Fruit fly (Drosophila melanogaster) whole organism, embryonic: ENCODE data around the gene CG9338.
A peak's percentile ranks its signal among the peaks of the same experiment; 100 is the strongest.

Experiments
- Adf1 ChIP-seq: fragments of 200-800 bp; sonication (Bioruptor generic); IDR thresholded peaks from 2 replicates; pipeline ENCODE4 v1.3.6; 2022; ENCODE audit warnings: missing biosample characterization, missing genetic modification characterization
- Antp ChIP-seq: fragments of 200-800 bp; sonication (Bioruptor generic); optimal IDR thresholded peaks from 3 replicates; lab custom pipeline; 2016; ENCODE audit warnings: missing biosample characterization, missing genetic modification characterization
- Awh ChIP-seq: fragments of 200-800 bp; sonication (Bioruptor generic); IDR thresholded peaks from 2 replicates; pipeline ENCODE4, ENCODE4 v1.3.6; 2022; ENCODE audit warnings: missing biosample characterization, missing genetic modification characterization
- CG10321 ChIP-seq: fragments of 200-800 bp; sonication (Bioruptor generic); IDR thresholded peaks from 2 replicates; pipeline ENCODE4 v1.3.6; 2022; ENCODE audit warnings: missing biosample characterization, missing genetic modification characterization
- CG11696 ChIP-seq: fragments of 200-800 bp; sonication (Bioruptor generic); IDR thresholded peaks from 2 replicates; pipeline ENCODE4 v1.3.6; 2022; ENCODE audit warnings: missing biosample characterization, missing genetic modification characterization
- CG12299 ChIP-seq: fragments of 200-800 bp; sonication (Bioruptor generic); optimal IDR thresholded peaks from 2 replicates; lab custom pipeline; 2018; ENCODE audit warnings: missing biosample characterization, mild to moderate bottlenecking, missing genetic modification characterization
- CG12391 ChIP-seq: fragments of 200-800 bp; sonication (Bioruptor generic); optimal IDR thresholded peaks from 3 replicates; lab custom pipeline; 2018; ENCODE audit warnings: missing biosample characterization, mild to moderate bottlenecking, missing genetic modification characterization, moderate library complexity
- CG12744 ChIP-seq: fragments of 200-800 bp; sonication (Bioruptor generic); optimal IDR thresholded peaks from 2 replicates; lab custom pipeline; 2016; ENCODE audit warnings: missing biosample characterization, missing genetic modification characterization
- CG14050 ChIP-seq: fragments of 200-800 bp; sonication (Bioruptor generic); IDR thresholded peaks from 3 replicates; pipeline ENCODE4 v1.3.6; 2022; ENCODE audit warnings: missing biosample characterization, missing genetic modification characterization
- CG15073 ChIP-seq: fragments of 200-800 bp; sonication (Bioruptor generic); optimal IDR thresholded peaks from 2 replicates; lab custom pipeline; 2016; ENCODE audit warnings: missing biosample characterization, missing genetic modification characterization
- CG17186 ChIP-seq: fragments of 200-800 bp; sonication (Bioruptor generic); optimal IDR thresholded peaks from 3 replicates; lab custom pipeline; 2017; ENCODE audit warnings: missing biosample characterization, missing genetic modification reagents, missing genetic modification characterization
- CG17612 ChIP-seq: fragments of 200-800 bp; sonication (Bioruptor generic); IDR thresholded peaks from 2 replicates; pipeline ENCODE4 v1.3.6; 2022; ENCODE audit warnings: missing biosample characterization, missing genetic modification characterization
- CG18476 ChIP-seq: fragments of 200-800 bp; sonication (Bioruptor generic); optimal IDR thresholded peaks from 2 replicates; lab custom pipeline; 2016; ENCODE audit warnings: missing biosample characterization, mild to moderate bottlenecking, missing genetic modification characterization
- CG2116 ChIP-seq: fragments of 200-800 bp; sonication (Bioruptor generic); optimal IDR thresholded peaks from 3 replicates; lab custom pipeline; 2018; ENCODE audit warnings: missing biosample characterization, mild to moderate bottlenecking, missing genetic modification characterization
- CG2129 ChIP-seq: fragments of 200-800 bp; sonication (Bioruptor generic); IDR thresholded peaks from 2 replicates; pipeline ENCODE4 v1.3.6; 2022; ENCODE audit warnings: missing biosample characterization, missing genetic modification characterization; ENCODE audit not compliant: partially characterized antibody
- CG2199 ChIP-seq: fragments of 200-800 bp; sonication (Bioruptor generic); IDR thresholded peaks from 3 replicates; pipeline ENCODE4 v1.3.6; 2022; ENCODE audit warnings: missing biosample characterization, missing genetic modification characterization
- CG4730 ChIP-seq: fragments of 200-800 bp; sonication (Bioruptor generic); IDR thresholded peaks from 2 replicates; pipeline ENCODE4 v1.3.6; 2022; ENCODE audit warnings: missing biosample characterization, missing genetic modification characterization
- CG8089 ChIP-seq: fragments of 200-800 bp; sonication (Bioruptor generic); optimal IDR thresholded peaks from 3 replicates; lab custom pipeline; 2016; ENCODE audit warnings: missing biosample characterization, missing genetic modification characterization
- Dip2 ChIP-seq: fragments of 200-800 bp; sonication (Bioruptor generic); IDR thresholded peaks from 2 replicates; pipeline ENCODE4 v1.3.6; 2022; ENCODE audit warnings: missing biosample characterization, missing genetic modification characterization
- Dip3 ChIP-seq: fragments of 200-800 bp; sonication (Bioruptor generic); optimal IDR thresholded peaks from 3 replicates; lab custom pipeline; 2016; ENCODE audit warnings: missing biosample characterization, missing genetic modification characterization
- Doc2 ChIP-seq: fragments of 200-800 bp; sonication (Bioruptor generic); IDR thresholded peaks from 2 replicates; pipeline ENCODE4 v1.3.6; 2022; ENCODE audit warnings: missing biosample characterization, missing genetic modification characterization
- E2f2 ChIP-seq: fragments of 200-800 bp; sonication (Bioruptor generic); IDR thresholded peaks from 2 replicates; pipeline ENCODE4 v1.3.6; 2022; ENCODE audit warnings: missing biosample characterization, missing genetic modification characterization
- Ets97D ChIP-seq: fragments of 200-800 bp; sonication (Bioruptor generic); optimal IDR thresholded peaks from 3 replicates; lab custom pipeline; 2016; ENCODE audit warnings: missing biosample characterization, missing genetic modification characterization
- HLH4C ChIP-seq: fragments of 200-800 bp; sonication (Bioruptor generic); IDR thresholded peaks from 3 replicates; pipeline ENCODE4 v1.3.6; 2022; ENCODE audit warnings: missing biosample characterization, missing genetic modification characterization; ENCODE audit not compliant: partially characterized antibody
- HmgD ChIP-seq: fragments of 200-800 bp; sonication (Bioruptor generic); optimal IDR thresholded peaks from 3 replicates; lab custom pipeline; 2016; ENCODE audit warnings: missing biosample characterization, missing genetic modification characterization
- Hmr ChIP-seq: fragments of 200-800 bp; sonication (Bioruptor generic); optimal IDR thresholded peaks from 3 replicates; lab custom pipeline; 2017; ENCODE audit warnings: mild to moderate bottlenecking, missing biosample characterization, missing genetic modification reagents, missing genetic modification characterization
- NFAT ChIP-seq: fragments of 200-800 bp; sonication (Bioruptor generic); IDR thresholded peaks from 2 replicates; pipeline ENCODE4 v1.3.6; 2022; ENCODE audit warnings: missing biosample characterization, missing genetic modification characterization
- NfI ChIP-seq: fragments of 200-800 bp; sonication (Bioruptor generic); optimal IDR thresholded peaks from 3 replicates; lab custom pipeline; 2018; ENCODE audit warnings: missing biosample characterization, mild to moderate bottlenecking, missing genetic modification characterization, moderate library complexity
- Ptx1 ChIP-seq: fragments of 200-800 bp; sonication (Bioruptor generic); IDR thresholded peaks from 2 replicates; pipeline ENCODE4 v1.3.6; 2022; ENCODE audit warnings: missing biosample characterization, missing genetic modification characterization
- Rfx ChIP-seq: fragments of 200-800 bp; sonication (Bioruptor generic); IDR thresholded peaks from 2 replicates; pipeline ENCODE4 v1.3.6; 2022; ENCODE audit warnings: missing biosample characterization, missing genetic modification characterization
- Sin3A ChIP-seq: fragments of >200 bp; optimal IDR thresholded peaks from 2 replicates; lab custom pipeline; 2018
- Ssrp ChIP-seq: fragments of 200-800 bp; sonication (Bioruptor generic); optimal IDR thresholded peaks from 2 replicates; lab custom pipeline; 2018; ENCODE audit warnings: missing biosample characterization, mild to moderate bottlenecking, missing genetic modification characterization, moderate library complexity
- TFAM ChIP-seq: fragments of 200-800 bp; sonication (Bioruptor generic); optimal IDR thresholded peaks from 2 replicates; lab custom pipeline; 2017; ENCODE audit warnings: missing biosample characterization, missing genetic modification characterization, inconsistent platforms
- ase ChIP-seq: fragments of 200-800 bp; sonication (Bioruptor generic); IDR thresholded peaks from 3 replicates; pipeline ENCODE4 v1.3.6; 2022; ENCODE audit warnings: missing biosample characterization, missing genetic modification characterization
- bcd ChIP-seq: fragments of 200-800 bp; sonication (Bioruptor generic); optimal IDR thresholded peaks from 2 replicates; lab custom pipeline; 2017; ENCODE audit warnings: missing biosample characterization, mild to moderate bottlenecking, missing genetic modification characterization
- caup ChIP-seq: fragments of 200-800 bp; sonication (Bioruptor generic); optimal IDR thresholded peaks from 3 replicates; lab custom pipeline; 2017; ENCODE audit warnings: missing biosample characterization, mild to moderate bottlenecking, missing genetic modification characterization, moderate library complexity; ENCODE audit not compliant: severe bottlenecking
- chif ChIP-seq, 2 experiments: fragments of 200-800 bp; sonication (Bioruptor generic); optimal IDR thresholded peaks; 3 replicates each; lab custom pipeline; 2016; ENCODE audit warnings: missing biosample characterization in 2 of 2, missing genetic modification characterization in 2 of 2
- crol ChIP-seq: fragments of 200-800 bp; sonication (Bioruptor generic); IDR thresholded peaks from 2 replicates; pipeline ENCODE4 v1.3.6; 2022; ENCODE audit warnings: missing biosample characterization, missing genetic modification characterization
- dm ChIP-seq: fragments of 200-800 bp; sonication (Bioruptor generic); optimal IDR thresholded peaks from 3 replicates; lab custom pipeline; 2016; ENCODE audit warnings: missing biosample characterization, missing genetic modification characterization
- fd102C ChIP-seq: fragments of 200-800 bp; sonication (Bioruptor generic); optimal IDR thresholded peaks from 2 replicates; lab custom pipeline; 2018; ENCODE audit warnings: missing biosample characterization, mild to moderate bottlenecking, missing genetic modification characterization, moderate library complexity
- gem ChIP-seq: fragments of 200-800 bp; sonication (Bioruptor generic); optimal IDR thresholded peaks from 2 replicates; lab custom pipeline; 2019; ENCODE audit warnings: missing biosample characterization, mild to moderate bottlenecking, missing genetic modification characterization, moderate library complexity
- grau ChIP-seq: fragments of 200-800 bp; optimal IDR thresholded peaks from 3 replicates; lab custom pipeline; 2019; ENCODE audit warnings: missing biosample characterization, mild to moderate bottlenecking, missing genetic modification characterization, moderate library complexity
- knrl ChIP-seq: fragments of 200-800 bp; sonication (Bioruptor generic); IDR thresholded peaks from 3 replicates; pipeline ENCODE4 v1.3.6; 2022; ENCODE audit warnings: missing biosample characterization, missing genetic modification characterization; ENCODE audit not compliant: partially characterized antibody
- org-1 ChIP-seq: fragments of 200-800 bp; sonication (Bioruptor generic); optimal IDR thresholded peaks from 2 replicates; lab custom pipeline; 2017; ENCODE audit warnings: missing biosample characterization, missing genetic modification characterization
- pfk ChIP-seq: fragments of 200-800 bp; sonication (Bioruptor generic); optimal IDR thresholded peaks from 2 replicates; lab custom pipeline; 2018; ENCODE audit warnings: missing biosample characterization, mild to moderate bottlenecking, missing genetic modification characterization, moderate library complexity
- seq ChIP-seq: fragments of 200-800 bp; sonication (Bioruptor generic); IDR thresholded peaks from 2 replicates; pipeline ENCODE4 v1.3.6; 2022; ENCODE audit warnings: missing biosample characterization, missing genetic modification characterization
- unc-4 ChIP-seq: fragments of 200-800 bp; sonication (Bioruptor generic); IDR thresholded peaks from 2 replicates; pipeline ENCODE4 v1.3.6; 2022; ENCODE audit warnings: missing biosample characterization, missing genetic modification characterization; ENCODE audit not compliant: partially characterized antibody
- vfl ChIP-seq: fragments of 200-800 bp; sonication (Bioruptor generic); optimal IDR thresholded peaks from 2 replicates; lab custom pipeline; 2016; ENCODE audit warnings: missing biosample characterization, missing genetic modification characterization
- wek ChIP-seq: fragments of 200-800 bp; sonication (Bioruptor generic); optimal IDR thresholded peaks from 3 replicates; lab custom pipeline; 2018; ENCODE audit warnings: missing biosample characterization, mild to moderate bottlenecking, missing genetic modification characterization, moderate library complexity

The CG9338 gene

dm6 chr2L:20823196-20824105, 41.6 kb upstream of the CG9338 start (continued):
- TF ChIP-seq CG12299 (tag; lab: Kevin White, UChicago) (no peak), Dip3 (no peak), CG2199 (GFP tag; lab: Robert Waterston, UW) (peak; percentile 95), wek (GFP tag; lab: Kevin White, UChicago) (peak; percentile 33), NfI (GFP tag; lab: Kevin White, UChicago) (no peak), Rfx (GFP tag; lab: Robert Waterston, UW) (peak; percentile 43; the same call in 1 of the 2 replicates), CG2116 (GFP tag; lab: Kevin White, UChicago) (no peak), CG17612 (GFP tag; lab: Robert Waterston, UW) (no peak), org-1 (GFP tag; lab: Kevin White, UChicago) (no peak), NFAT (GFP tag; lab: Robert Waterston, UW) (peak; percentile 43; the same call in 1 of the 2 replicates), Doc2 (no peak), seq (GFP tag; lab: Robert Waterston, UW) (no peak), CG10321 (GFP tag; lab: Robert Waterston, UW) (peak; percentile 95), Ptx1 (GFP tag; lab: Robert Waterston, UW) (no peak), unc-4 (GFP tag; lab: Robert Waterston, UW) (no peak), crol (GFP tag; lab: Robert Waterston, UW) (0 out of 2 replicates have a peak, but pooled peaks have one; percentile 52), CG12391 (peak; percentile 48), grau (peak; percentile 15), ase (GFP tag; lab: Robert Waterston, UW) (no peak), dm (peak; percentile 85), Ets97D (no peak), CG12744 (GFP tag; lab: Kevin White, UChicago) (no peak), gem (peak; percentile 63), bcd (GFP tag; lab: Kevin White, UChicago) (no peak), CG2129 (0 out of 2 replicates have a peak, but pooled peaks have one; percentile 12), Sin3A (lab: Kevin White, UChicago) (no peak), Antp (GFP tag; lab: Kevin White, UChicago) (peak; percentile 12), CG14050 (GFP tag; lab: Robert Waterston, UW) (no peak), vfl (GFP tag; lab: Kevin White, UChicago) (no peak), HmgD (GFP tag; lab: Kevin White, UChicago) (peak; percentile 81), Awh (no peak; the same call in 1 of the 2 replicates), chif (GFP tag; optimal IDR thresholded peaks at IDR 0.05; lab: Kevin White, UChicago) (no peak), Dip2 (no peak), CG8089 (GFP tag; lab: Kevin White, UChicago) (peak; percentile 34), CG11696 (GFP tag; lab: Robert Waterston, UW) (no peak), caup (GFP tag; lab: Kevin White, UChicago) (peak; percentile 1), HLH4C (peak; percentile 55; the same call in 2 of the 3 replicates), CG17186 (GFP tag; lab: Kevin White, UChicago) (no peak), Hmr (GFP tag; lab: Kevin White, UChicago) (peak; percentile 20), fd102C (GFP tag; lab: Kevin White, UChicago) (no peak), Ssrp (peak; percentile 41), E2f2 (GFP tag; lab: Robert Waterston, UW) (no peak), CG4730 (GFP tag; lab: Robert Waterston, UW) (no peak), knrl (peak; percentile 40; the same call in 2 of the 3 replicates), pfk (GFP tag; lab: Kevin White, UChicago) (peak; percentile 19), Adf1 (GFP tag; lab: Robert Waterston, UW) (peak; percentile 61), CG15073 (no peak), TFAM (no peak), CG18476 (GFP tag; lab: Kevin White, UChicago) (no peak)
